Worm (Caenorhabditis elegans): Measurements from ENCODE around the gene Y57G11C.5.

DNA sequence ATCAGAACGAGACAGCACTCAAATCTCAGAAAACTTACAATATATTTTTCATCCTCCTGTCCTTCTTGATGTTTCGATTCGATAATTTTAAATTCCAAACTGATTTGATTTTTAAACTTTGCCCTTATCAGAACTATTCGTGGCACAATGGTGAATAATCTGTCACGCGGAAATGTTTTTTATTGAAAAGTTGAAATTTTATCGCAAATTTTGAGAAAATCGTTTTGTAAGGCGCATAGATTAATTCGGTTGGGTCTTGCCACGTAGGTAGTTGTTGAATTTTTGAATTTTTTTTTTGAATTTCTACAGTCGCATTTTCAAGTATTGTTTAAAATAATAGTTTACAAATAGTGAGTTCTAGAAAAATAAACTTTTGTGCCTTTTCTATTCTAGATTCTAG, 4.4 kb downstream of the Y57G11C.5 start, which contains the start of gene ptp-5.2:
- TF ChIP-seq tbx-11 (GFP tag; IDR thresholded peaks at IDR 0.05) (no peak), tra-4 (tag; optimal IDR thresholded peaks at IDR 0.05) (no peak), ama-1 (optimal IDR thresholded peaks at IDR 0.05) (no peak), sea-1 (GFP tag; conservative IDR thresholded peaks at IDR 0.05) (no peak), hmg-4 (GFP tag; optimal IDR thresholded peaks at IDR 0.05) (no peak), ceh-36 (tag; optimal IDR thresholded peaks at IDR 0.05) (no peak), aly-1 (tag; optimal IDR thresholded peaks at IDR 0.05) (no peak), scrt-1 (GFP tag; IDR thresholded peaks at IDR 0.05) (no peak), ets-7 (tag; optimal IDR thresholded peaks at IDR 0.05) (no peak), flt-1 (GFP tag; IDR thresholded peaks at IDR 0.05) (no peak), F13C5.2 (tag; optimal IDR thresholded peaks at IDR 0.05) (no peak)

Measured in whole organism, early embryonic.